Fruit fly (Drosophila melanogaster): ENCODE results near the gene MED30.
A peak's percentile ranks its signal among the peaks of the same experiment; 100 is the strongest.

The MED30 gene

DNA sequence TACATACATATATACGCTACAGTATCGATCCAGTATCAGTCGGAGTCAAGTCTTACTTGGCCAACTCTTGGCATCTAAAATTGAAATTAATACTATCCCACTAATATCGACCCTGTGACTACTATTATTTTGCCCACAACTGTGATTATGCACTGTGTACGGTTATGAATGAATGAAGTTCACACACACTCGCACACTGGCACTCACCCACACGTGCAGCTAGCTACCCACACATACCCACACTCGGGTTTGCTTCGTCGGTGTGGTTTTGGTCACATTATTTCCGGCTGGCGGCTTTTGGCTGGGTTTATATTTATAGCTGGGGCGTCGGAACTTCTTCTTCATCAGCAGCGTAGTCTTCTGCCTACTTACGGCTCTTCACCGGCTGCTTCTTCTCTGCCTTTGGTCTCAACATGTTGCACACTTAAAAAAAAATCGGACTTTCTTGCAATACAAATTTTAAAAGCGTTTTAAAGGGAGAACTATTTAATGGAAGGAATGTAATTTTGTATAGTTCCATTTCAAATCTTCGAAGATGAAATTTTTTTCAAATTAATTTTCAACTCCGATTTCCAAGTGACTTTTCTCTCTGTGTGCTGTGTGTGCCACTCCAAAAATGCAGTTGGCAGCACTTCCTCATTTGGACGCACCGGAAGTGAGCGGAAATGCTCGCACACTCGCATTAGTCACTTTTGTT is 19.4 kb downstream of the MED30 start (continued):
- no peak for TF ChIP-seq tna (GFP tag; IDR thresholded peaks at IDR 0.05; ENCODE audit: partially characterized antibody)
- peak; percentile 97 for TF ChIP-seq dmrt11E (tag; optimal IDR thresholded peaks at IDR 0.05)
- peak in 1 of 2 experiments; percentile 12 for TF ChIP-seq tll (GFP tag; optimal IDR thresholded peaks at IDR 0.05)
- TF ChIP-seq Side (GFP tag; optimal IDR thresholded peaks at IDR 0.05): peak; percentile 85
- TF ChIP-seq slbo (GFP tag; IDR thresholded peaks at IDR 0.05): peak; percentile 80
- no peak for TF ChIP-seq sna (GFP tag; IDR thresholded peaks at IDR 0.05; ENCODE audit: partially characterized antibody)
- TF ChIP-seq NFAT (GFP tag; IDR thresholded peaks at IDR 0.05): peak; percentile 48; the same call in 1 of the 2 replicates
- TF ChIP-seq Hr39 (optimal IDR thresholded peaks at IDR 0.05): no peak
- TF ChIP-seq ems (GFP tag; optimal IDR thresholded peaks at IDR 0.05): peak; percentile 90
- peak; percentile 56 for TF ChIP-seq grn (GFP tag; optimal IDR thresholded peaks at IDR 0.05)
- TF ChIP-seq PHDP (tag; optimal IDR thresholded peaks at IDR 0.05): peak; percentile 89
- TF ChIP-seq ranshi (GFP tag; IDR thresholded peaks at IDR 0.05): peak; percentile 82
- TF ChIP-seq Ets97D (GFP tag; optimal IDR thresholded peaks at IDR 0.05): peak; percentile 76
- TF ChIP-seq lov (optimal IDR thresholded peaks at IDR 0.05): no peak
- peak; percentile 96 for TF ChIP-seq lov (GFP tag; IDR thresholded peaks at IDR 0.05)
- peak; percentile 83 for TF ChIP-seq CG8359 (GFP tag; optimal IDR thresholded peaks at IDR 0.05; ENCODE audit: borderline replicate concordance)
- TF ChIP-seq MTF-1 (GFP tag; optimal IDR thresholded peaks at IDR 0.05; ENCODE audit: borderline replicate concordance): peak; percentile 79
- no peak for TF ChIP-seq CG10543 (GFP tag; optimal IDR thresholded peaks at IDR 0.05)
- TF ChIP-seq ATbp (GFP tag; optimal IDR thresholded peaks at IDR 0.05): peak; percentile 94
- TF ChIP-seq Camta (GFP tag; optimal IDR thresholded peaks at IDR 0.05): peak; percentile 93
- peak; percentile 84 for TF ChIP-seq CG11695 (GFP tag; IDR thresholded peaks at IDR 0.05)
- peak; percentile 91 for TF ChIP-seq oc (tag; optimal IDR thresholded peaks at IDR 0.05)
- peak; percentile 50 to 96 for TF ChIP-seq eve (GFP tag; optimal IDR thresholded peaks at IDR 0.05)
- peak; percentile 89 for TF ChIP-seq her (GFP tag; optimal IDR thresholded peaks at IDR 0.05)
- peak; percentile 38 for TF ChIP-seq CG15514 (GFP tag; optimal IDR thresholded peaks at IDR 0.05)
- no peak for TF ChIP-seq CG13287 (GFP tag; IDR thresholded peaks at IDR 0.05; ENCODE audit: partially characterized antibody)
- 0 out of 2 replicates have a peak, but pooled peaks have one; percentile 15 for TF ChIP-seq Poxn (GFP tag; IDR thresholded peaks at IDR 0.05)
- TF ChIP-seq CG18619 (GFP tag; optimal IDR thresholded peaks at IDR 0.05): peak; percentile 84
- TF ChIP-seq Spps (tag; optimal IDR thresholded peaks at IDR 0.05): peak; percentile 89
- TF ChIP-seq CG15269 (tag; optimal IDR thresholded peaks at IDR 0.05): peak; percentile 85
- peak; percentile 86 for TF ChIP-seq CG12104 (GFP tag; optimal IDR thresholded peaks at IDR 0.05)
- TF ChIP-seq nerfin-2 (GFP tag; IDR thresholded peaks at IDR 0.05; ENCODE audit: partially characterized antibody): no peak
- TF ChIP-seq C15 (GFP tag; IDR thresholded peaks at IDR 0.05): 0 out of 3 replicates have a peak, but pooled peaks have one; percentile 54
- TF ChIP-seq CG7271 (tag; optimal IDR thresholded peaks at IDR 0.05): peak; percentile 89
- peak; percentile 87 for TF ChIP-seq CG11723 (GFP tag; optimal IDR thresholded peaks at IDR 0.05)
- TF ChIP-seq CG1024 (GFP tag; IDR thresholded peaks at IDR 0.05): peak; percentile 88
- TF ChIP-seq pan (optimal IDR thresholded peaks at IDR 0.05): no peak
- peak in 1 of 2 experiments; percentile 91 for TF ChIP-seq pan (GFP tag; optimal IDR thresholded peaks at IDR 0.05 in 1 of 2, IDR thresholded peaks at IDR 0.05 in 1 of 2)
- TF ChIP-seq CG33213 (GFP tag; optimal IDR thresholded peaks at IDR 0.05): peak; percentile 88
- peak; percentile 94 for TF ChIP-seq Xbp1 (GFP tag; optimal IDR thresholded peaks at IDR 0.05)
- peak; percentile 78 for TF ChIP-seq CG32532 (GFP tag; IDR thresholded peaks at IDR 0.05)
- TF ChIP-seq CG10565 (GFP tag; optimal IDR thresholded peaks at IDR 0.05): peak; percentile 70
- TF ChIP-seq salm (tag; optimal IDR thresholded peaks at IDR 0.05): peak; percentile 86
- TF ChIP-seq CG12942 (GFP tag; optimal IDR thresholded peaks at IDR 0.05): peak; percentile 91
- peak; percentile 92 for TF ChIP-seq CG1602 (GFP tag; optimal IDR thresholded peaks at IDR 0.05)
- peak; percentile 87 for TF ChIP-seq dm (GFP tag; optimal IDR thresholded peaks at IDR 0.05)
- TF ChIP-seq ab (GFP tag; optimal IDR thresholded peaks at IDR 0.05): peak; percentile 70
- peak; percentile 81 for TF ChIP-seq CG12155 (GFP tag; optimal IDR thresholded peaks at IDR 0.05)
- TF ChIP-seq Abd-B (GFP tag; optimal IDR thresholded peaks at IDR 0.05): peak; percentile 88

Data from whole organism, embryonic.